Fruit fly (Drosophila melanogaster) whole organism, embryonic: ENCODE measurements around the gene UQCR-C2.

Experiments used
- Asciz ChIP-seq: fragments of 200-800 bp; sonication (Bioruptor generic); optimal IDR thresholded peaks from 2 replicates; lab custom pipeline; 2017; ENCODE audit warnings: missing biosample characterization, mild to moderate bottlenecking, missing genetic modification characterization, missing genetic modification reagents
- BEAF-32 ChIP-seq: fragments of 200-800 bp; sonication (Bioruptor generic); optimal IDR thresholded peaks from 3 replicates; lab custom pipeline; 2017; ENCODE audit warnings: missing biosample characterization, missing genetic modification characterization, mild to moderate bottlenecking, moderate library complexity, missing genetic modification reagents
- C15 ChIP-seq: fragments of 200-800 bp; sonication (Bioruptor generic); IDR thresholded peaks from 3 replicates; pipeline ENCODE4 v1.3.6; 2022; ENCODE audit warnings: missing biosample characterization, missing genetic modification characterization
- CG1024 ChIP-seq: fragments of 200-800 bp; sonication (Bioruptor generic); IDR thresholded peaks from 2 replicates; pipeline ENCODE4 v1.3.6; 2022; ENCODE audit warnings: missing biosample characterization, missing genetic modification characterization
- CG10366 ChIP-seq: fragments of 200-800 bp; sonication (Bioruptor generic); IDR thresholded peaks from 2 replicates; pipeline ENCODE4 v1.3.6; 2022; ENCODE audit warnings: missing biosample characterization, missing genetic modification characterization
- CG10959 ChIP-seq: fragments of 200-800 bp; sonication (Bioruptor generic); IDR thresholded peaks from 2 replicates; pipeline ENCODE4 v1.3.6; 2022; ENCODE audit warnings: missing biosample characterization, missing genetic modification characterization
- CG11247 ChIP-seq: fragments of 200-800 bp; sonication (Bioruptor generic); IDR thresholded peaks from 2 replicates; pipeline ENCODE4 v1.3.6; 2022; ENCODE audit warnings: missing biosample characterization, missing genetic modification characterization
- CG12155 ChIP-seq: fragments of 200-800 bp; sonication (Bioruptor generic); optimal IDR thresholded peaks from 3 replicates; lab custom pipeline; 2016; ENCODE audit warnings: missing biosample characterization, missing genetic modification characterization
- CG13424 ChIP-seq: fragments of 200-800 bp; sonication (Bioruptor generic); optimal IDR thresholded peaks from 2 replicates; lab custom pipeline; 2019; ENCODE audit warnings: missing biosample characterization, mild to moderate bottlenecking, missing genetic modification characterization, moderate library complexity
- CG14710 ChIP-seq: fragments of 200-800 bp; sonication (Bioruptor generic); optimal IDR thresholded peaks from 3 replicates; lab custom pipeline; 2019; ENCODE audit warnings: missing biosample characterization, mild to moderate bottlenecking, missing genetic modification characterization, moderate library complexity
- CG15073 ChIP-seq: fragments of 200-800 bp; sonication (Bioruptor generic); optimal IDR thresholded peaks from 2 replicates; lab custom pipeline; 2016; ENCODE audit warnings: missing biosample characterization, missing genetic modification characterization
- CG1647 ChIP-seq: fragments of 200-800 bp; sonication (Bioruptor generic); optimal IDR thresholded peaks from 3 replicates; lab custom pipeline; 2016; ENCODE audit warnings: missing biosample characterization, missing genetic modification characterization
- CG17186 ChIP-seq: fragments of 200-800 bp; sonication (Bioruptor generic); optimal IDR thresholded peaks from 3 replicates; lab custom pipeline; 2017; ENCODE audit warnings: missing biosample characterization, missing genetic modification reagents, missing genetic modification characterization
- CG2116 ChIP-seq: fragments of 200-800 bp; sonication (Bioruptor generic); optimal IDR thresholded peaks from 3 replicates; lab custom pipeline; 2018; ENCODE audit warnings: missing biosample characterization, mild to moderate bottlenecking, missing genetic modification characterization
- CG2199 ChIP-seq: fragments of 200-800 bp; sonication (Bioruptor generic); IDR thresholded peaks from 3 replicates; pipeline ENCODE4 v1.3.6; 2022; ENCODE audit warnings: missing biosample characterization, missing genetic modification characterization
- CG2712 ChIP-seq: fragments of 200-800 bp; optimal IDR thresholded peaks from 3 replicates; lab custom pipeline; 2019; ENCODE audit warnings: missing biosample characterization, mild to moderate bottlenecking, missing genetic modification characterization, moderate library complexity
- CG31388 ChIP-seq: fragments of 200-800 bp; sonication (Bioruptor generic); optimal IDR thresholded peaks from 2 replicates; lab custom pipeline; 2016; ENCODE audit warnings: missing biosample characterization, missing genetic modification characterization
- CG32767 ChIP-seq: fragments of 200-800 bp; sonication (Bioruptor generic); IDR thresholded peaks from 2 replicates; pipeline ENCODE4 v1.3.6; 2022; ENCODE audit warnings: missing biosample characterization, missing genetic modification characterization
- CG42726 ChIP-seq: fragments of 200-800 bp; sonication (Bioruptor generic); IDR thresholded peaks from 2 replicates; pipeline ENCODE4 v1.3.6; 2022; ENCODE audit warnings: missing biosample characterization, missing genetic modification characterization; ENCODE audit not compliant: partially characterized antibody
- CG6683 ChIP-seq: fragments of 200-800 bp; sonication (Bioruptor generic); optimal IDR thresholded peaks from 2 replicates; lab custom pipeline; 2017; ENCODE audit warnings: missing biosample characterization, mild to moderate bottlenecking, missing genetic modification characterization, missing genetic modification reagents
- CG7372 ChIP-seq: fragments of 200-800 bp; sonication (Bioruptor generic); IDR thresholded peaks from 2 replicates; pipeline ENCODE4 v1.3.6; 2022; ENCODE audit warnings: missing biosample characterization, missing genetic modification characterization
- CG8359 ChIP-seq: fragments of 200-800 bp; sonication (Bioruptor generic); optimal IDR thresholded peaks from 2 replicates; lab custom pipeline; 2017; ENCODE audit warnings: missing biosample characterization, mild to moderate bottlenecking, missing genetic modification characterization, borderline replicate concordance
- D19B ChIP-seq: fragments of 200-800 bp; sonication (Bioruptor generic); optimal IDR thresholded peaks from 2 replicates; lab custom pipeline; 2017; ENCODE audit warnings: missing biosample characterization, mild to moderate bottlenecking, missing genetic modification characterization
- Dek ChIP-seq: fragments of 200-800 bp; sonication (Bioruptor generic); optimal IDR thresholded peaks from 3 replicates; lab custom pipeline; 2019; ENCODE audit warnings: missing biosample characterization, mild to moderate bottlenecking, missing genetic modification characterization, moderate library complexity
- Ets97D ChIP-seq: fragments of 200-800 bp; sonication (Bioruptor generic); optimal IDR thresholded peaks from 3 replicates; lab custom pipeline; 2016; ENCODE audit warnings: missing biosample characterization, missing genetic modification characterization
- HHEX ChIP-seq: fragments of 200-800 bp; sonication (Bioruptor generic); optimal IDR thresholded peaks from 3 replicates; lab custom pipeline; 2017; ENCODE audit warnings: missing biosample characterization, mild to moderate bottlenecking, missing genetic modification characterization, missing genetic modification reagents
- Hr51 ChIP-seq, 2 experiments: fragments of 200-800 bp; sonication (Bioruptor generic); optimal IDR thresholded peaks; 2 replicates in 1 of 2; 3 replicates in 1 of 2; lab custom pipeline; 2016 to 2018; ENCODE audit warnings: missing biosample characterization in 2 of 2, missing genetic modification characterization in 2 of 2, mild to moderate bottlenecking in 1 of 2, moderate library complexity in 1 of 2
- Lim3 ChIP-seq: fragments of 200-800 bp; sonication (Bioruptor generic); IDR thresholded peaks from 2 replicates; pipeline ENCODE4 v1.3.6; 2022; ENCODE audit warnings: missing biosample characterization, missing genetic modification characterization
- Mes4 ChIP-seq: fragments of 200-800 bp; sonication (Bioruptor generic); optimal IDR thresholded peaks from 2 replicates; lab custom pipeline; 2016; ENCODE audit warnings: missing biosample characterization, missing genetic modification characterization
- NC2α ChIP-seq: fragments of 200-800 bp; sonication (Bioruptor generic); optimal IDR thresholded peaks from 2 replicates; lab custom pipeline; 2016; ENCODE audit warnings: missing biosample characterization, missing genetic modification characterization
- NfI ChIP-seq: fragments of 200-800 bp; sonication (Bioruptor generic); optimal IDR thresholded peaks from 3 replicates; lab custom pipeline; 2018; ENCODE audit warnings: missing biosample characterization, mild to moderate bottlenecking, missing genetic modification characterization, moderate library complexity
- Poxn ChIP-seq: fragments of 200-800 bp; sonication (Bioruptor generic); IDR thresholded peaks from 2 replicates; pipeline ENCODE4 v1.3.6; 2022; ENCODE audit warnings: missing biosample characterization, missing genetic modification characterization
- Ravus ChIP-seq: fragments of 200-800 bp; sonication (Bioruptor generic); IDR thresholded peaks from 2 replicates; pipeline ENCODE4 v1.3.6; 2022; ENCODE audit warnings: missing biosample characterization, missing genetic modification characterization
- Rfx ChIP-seq: fragments of 200-800 bp; sonication (Bioruptor generic); IDR thresholded peaks from 2 replicates; pipeline ENCODE4 v1.3.6; 2022; ENCODE audit warnings: missing biosample characterization, missing genetic modification characterization
- Vsx1 ChIP-seq: fragments of 200-800 bp; sonication (Bioruptor generic); optimal IDR thresholded peaks from 2 replicates; lab custom pipeline; 2017; ENCODE audit warnings: missing biosample characterization, mild to moderate bottlenecking, missing genetic modification characterization, missing genetic modification reagents
- bbx ChIP-seq: fragments of 200-800 bp; sonication (Bioruptor generic); IDR thresholded peaks from 2 replicates; pipeline ENCODE4 v1.3.6; 2022; ENCODE audit warnings: missing biosample characterization, missing genetic modification characterization; ENCODE audit not compliant: partially characterized antibody
- bowl ChIP-seq: fragments of 200-800 bp; sonication (Bioruptor generic); IDR thresholded peaks from 2 replicates; pipeline ENCODE4 v1.3.6; 2022; ENCODE audit warnings: missing biosample characterization, missing genetic modification characterization
- btn ChIP-seq: fragments of 200-800 bp; sonication (Bioruptor generic); optimal IDR thresholded peaks from 2 replicates; lab custom pipeline; 2016; ENCODE audit warnings: missing biosample characterization, missing genetic modification characterization
- crol ChIP-seq: fragments of 200-800 bp; sonication (Bioruptor generic); IDR thresholded peaks from 2 replicates; pipeline ENCODE4 v1.3.6; 2022; ENCODE audit warnings: missing biosample characterization, missing genetic modification characterization
- da ChIP-seq: fragments of 200-800 bp; sonication (Bioruptor generic); optimal IDR thresholded peaks from 2 replicates; lab custom pipeline; 2016; ENCODE audit warnings: missing biosample characterization, missing genetic modification characterization
- emc ChIP-seq: fragments of 200-800 bp; sonication (Bioruptor generic); optimal IDR thresholded peaks from 2 replicates; lab custom pipeline; 2016; ENCODE audit warnings: missing biosample characterization, missing genetic modification characterization
- eyg ChIP-seq: fragments of 200-800 bp; sonication (Bioruptor generic); optimal IDR thresholded peaks from 3 replicates; lab custom pipeline; 2016; ENCODE audit warnings: missing biosample characterization, missing genetic modification characterization
- gsb ChIP-seq: fragments of 200-800 bp; sonication (Bioruptor generic); IDR thresholded peaks from 2 replicates; pipeline ENCODE4 v1.3.6; 2022; ENCODE audit warnings: missing biosample characterization, missing genetic modification characterization
- h ChIP-seq: fragments of >200 bp; optimal IDR thresholded peaks from 2 replicates; lab custom pipeline; 2017
- jigr1 ChIP-seq: fragments of 200-800 bp; sonication (Bioruptor generic); IDR thresholded peaks from 3 replicates; pipeline ENCODE4 v1.3.6; 2022; ENCODE audit warnings: missing biosample characterization, missing genetic modification characterization
- nau ChIP-seq: fragments of 200-800 bp; sonication (Bioruptor generic); optimal IDR thresholded peaks from 3 replicates; lab custom pipeline; 2017; ENCODE audit warnings: missing biosample characterization, mild to moderate bottlenecking, missing genetic modification characterization, missing genetic modification reagents
- seq ChIP-seq: fragments of 200-800 bp; sonication (Bioruptor generic); IDR thresholded peaks from 2 replicates; pipeline ENCODE4 v1.3.6; 2022; ENCODE audit warnings: missing biosample characterization, missing genetic modification characterization
- tin ChIP-seq: fragments of 200-800 bp; sonication (Bioruptor generic); optimal IDR thresholded peaks from 3 replicates; lab custom pipeline; 2016; ENCODE audit warnings: missing biosample characterization, missing genetic modification characterization
- trem ChIP-seq: fragments of 200-800 bp; optimal IDR thresholded peaks from 3 replicates; lab custom pipeline; 2019; ENCODE audit warnings: missing biosample characterization, mild to moderate bottlenecking, missing genetic modification characterization, moderate library complexity
- vfl ChIP-seq: fragments of 200-800 bp; sonication (Bioruptor generic); optimal IDR thresholded peaks from 2 replicates; lab custom pipeline; 2016; ENCODE audit warnings: missing biosample characterization, missing genetic modification characterization
- yki ChIP-seq: fragments of >200 bp; optimal IDR thresholded peaks from 3 replicates; lab custom pipeline; 2018

Gene UQCR-C2

DNA sequence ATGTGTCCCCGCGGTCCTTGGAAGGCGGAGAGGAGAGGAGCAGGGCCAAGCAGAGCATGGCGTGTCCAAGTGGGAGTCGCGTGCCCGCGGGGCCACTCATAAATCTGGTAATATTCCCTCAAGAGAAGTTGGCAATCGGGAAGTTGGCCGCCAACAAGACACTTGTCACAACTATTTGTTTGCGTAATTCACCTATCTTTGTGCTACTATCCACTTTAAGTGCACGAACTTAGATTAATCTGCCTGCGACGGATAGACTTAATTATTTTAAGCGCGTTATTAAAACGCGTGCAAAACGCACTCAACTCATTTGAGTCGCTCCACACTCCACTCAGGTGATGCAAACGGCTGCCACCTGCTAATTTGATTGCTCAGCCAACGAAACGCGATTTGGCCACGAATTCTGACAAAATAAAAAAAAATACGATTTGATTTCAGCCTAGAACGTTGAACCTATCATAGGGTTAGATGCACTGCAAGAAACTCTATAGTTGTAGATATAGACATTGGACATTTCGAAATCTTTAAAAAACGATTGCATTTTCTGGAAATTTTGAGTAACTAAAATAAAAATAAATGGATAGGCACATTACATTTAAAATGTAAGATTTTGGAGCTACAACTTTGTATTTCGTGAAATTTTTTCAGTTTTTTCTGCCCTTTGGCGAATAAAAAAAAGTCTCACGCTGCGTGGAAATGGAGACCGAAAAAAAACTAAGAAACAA is 12.7 kb upstream of the UQCR-C2 start (continued):
- TF ChIP-seq crol (GFP tag; lab: Robert Waterston, UW) = no peak
- peak; percentile 15 for TF ChIP-seq tin (GFP tag; lab: Kevin White, UChicago)
- TF ChIP-seq CG13424 = peak; percentile 42
- TF ChIP-seq trem (tag; lab: Kevin White, UChicago) = peak; percentile 2
- TF ChIP-seq vfl (GFP tag; lab: Kevin White, UChicago) = peak; percentile 25
- TF ChIP-seq da (GFP tag; lab: Kevin White, UChicago) = no peak
- TF ChIP-seq Hr51 (GFP tag; optimal IDR thresholded peaks at IDR 0.05; lab: Kevin White, UChicago) = peak; percentile 33 to 65
- peak; percentile 4 for TF ChIP-seq Vsx1 (GFP tag; lab: Kevin White, UChicago)
- no peak for TF ChIP-seq CG17186 (GFP tag; lab: Kevin White, UChicago)
- no peak for TF ChIP-seq Ets97D (GFP tag; lab: Kevin White, UChicago)
- no peak for TF ChIP-seq Poxn (GFP tag; lab: Robert Waterston, UW)
- TF ChIP-seq CG15073 (GFP tag; lab: Kevin White, UChicago) = no peak
- TF ChIP-seq Lim3 = no peak
- TF ChIP-seq Ravus (GFP tag; lab: Robert Waterston, UW) = no peak; the same call in 1 of the 2 replicates
- TF ChIP-seq nau (GFP tag; lab: Kevin White, UChicago) = peak; percentile 22
- TF ChIP-seq jigr1 = no peak
- no peak for TF ChIP-seq CG10959 (GFP tag; lab: Robert Waterston, UW)
- peak; percentile 35 for TF ChIP-seq CG12155
- TF ChIP-seq Rfx (GFP tag; lab: Robert Waterston, UW) = peak; percentile 85
- TF ChIP-seq D19B = peak; percentile 5
- no peak for TF ChIP-seq Mes4 (GFP tag; lab: Kevin White, UChicago)
- no peak for TF ChIP-seq bbx
- no peak for TF ChIP-seq eyg (GFP tag; lab: Kevin White, UChicago)
- no peak for TF ChIP-seq C15 (GFP tag; lab: Robert Waterston, UW)
- peak; percentile 49 for TF ChIP-seq CG1647 (GFP tag; lab: Kevin White, UChicago)
- TF ChIP-seq CG6683 (GFP tag; lab: Kevin White, UChicago) = no peak
- peak; percentile 93 for TF ChIP-seq CG8359 (GFP tag; lab: Kevin White, UChicago)
- peak; percentile 65 for TF ChIP-seq seq (GFP tag; lab: Robert Waterston, UW)
- TF ChIP-seq HHEX (GFP tag; lab: Kevin White, UChicago) = peak; percentile 36
- no peak for TF ChIP-seq bowl (GFP tag; lab: Robert Waterston, UW)
- TF ChIP-seq CG32767 (GFP tag; lab: Robert Waterston, UW) = 0 out of 2 replicates have a peak, but pooled peaks have one; percentile 33
- no peak for TF ChIP-seq CG42726 (GFP tag; lab: Robert Waterston, UW)
- TF ChIP-seq NC2α (GFP tag; lab: Kevin White, UChicago) = no peak
- no peak for TF ChIP-seq CG2116 (GFP tag; lab: Kevin White, UChicago)
- peak; percentile 56; the same call in 1 of the 2 replicates for TF ChIP-seq CG7372
- TF ChIP-seq CG10366 (GFP tag; lab: Robert Waterston, UW) = 0 out of 2 replicates have a peak, but pooled peaks have one; percentile 12
- TF ChIP-seq btn (GFP tag; lab: Kevin White, UChicago) = no peak
- TF ChIP-seq CG2712 (tag; lab: Kevin White, UChicago) = peak; percentile 61
- TF ChIP-seq CG14710 (tag; lab: Kevin White, UChicago) = peak; percentile 8
- TF ChIP-seq CG1024 (GFP tag; lab: Robert Waterston, UW) = no peak
- no peak for TF ChIP-seq CG2199
- peak; percentile 29; the same call in 1 of the 2 replicates for TF ChIP-seq gsb (GFP tag; lab: Robert Waterston, UW)
- TF ChIP-seq Dek (tag; lab: Kevin White, UChicago) = peak; percentile 56
- TF ChIP-seq CG11247 (GFP tag; lab: Robert Waterston, UW) = peak; percentile 53
- peak; percentile 42 for TF ChIP-seq NfI (GFP tag; lab: Kevin White, UChicago)
- no peak for TF ChIP-seq Asciz (GFP tag; lab: Kevin White, UChicago)
- no peak for TF ChIP-seq BEAF-32 (GFP tag; lab: Kevin White, UChicago)
- no peak for TF ChIP-seq h (lab: Kevin White, UChicago)
- TF ChIP-seq CG31388 (GFP tag; lab: Kevin White, UChicago) = no peak
- no peak for TF ChIP-seq yki (lab: Kevin White, UChicago)
- no peak for TF ChIP-seq emc (GFP tag; lab: Kevin White, UChicago)
